Worm (Caenorhabditis elegans) whole organism, young adult: Measurements from ENCODE around the gene R151.10.

ENCODE experiments used
- C17E4.6 ChIP-seq: fragments of 200-800 bp; sonication (Bioruptor generic); IDR thresholded peaks from 2 replicates; pipeline ENCODE4 v1.3.6; 2022; ENCODE audit warnings: missing genetic modification reagents, missing genetic modification characterization, missing compliant biosample characterization
- D2030.7 ChIP-seq: fragments of 200-800 bp; sonication (Bioruptor generic); IDR thresholded peaks from 2 replicates; pipeline ENCODE4 v1.3.6; 2022; ENCODE audit warnings: missing genetic modification reagents, missing genetic modification characterization, missing compliant biosample characterization
- F22D6.2 ChIP-seq: sonication (generic microtip); optimal IDR thresholded peaks from 2 replicates; lab custom pipeline; 2016; ENCODE audit warnings: mild to moderate bottlenecking, missing genetic modification characterization, missing compliant biosample characterization
- F23B12.7 ChIP-seq: sonication (generic microtip); optimal IDR thresholded peaks from 2 replicates; lab custom pipeline; 2017; ENCODE audit warnings: missing genetic modification characterization, mild to moderate bottlenecking, missing compliant biosample characterization, antibody characterized with exemption, moderate library complexity; ENCODE audit not compliant: insufficient read depth
- F39B2.1 ChIP-seq: fragments of 200-800 bp; sonication (Bioruptor generic); IDR thresholded peaks from 2 replicates; pipeline ENCODE4 v1.3.6; 2022; ENCODE audit warnings: missing genetic modification reagents, missing genetic modification characterization, missing compliant biosample characterization
- F49E8.2 ChIP-seq: sonication (generic microtip); optimal IDR thresholded peaks from 3 replicates; lab custom pipeline; 2017; ENCODE audit warnings: missing genetic modification characterization, mild to moderate bottlenecking, missing compliant biosample characterization, antibody characterized with exemption, moderate library complexity; ENCODE audit not compliant: insufficient read depth
- F52B5.7 ChIP-seq: sonication (generic microtip); optimal IDR thresholded peaks from 2 replicates; lab custom pipeline; 2016; ENCODE audit warnings: mild to moderate bottlenecking, missing genetic modification characterization, missing compliant biosample characterization
- K11D2.4 ChIP-seq: fragments of 200-800 bp; sonication (Bioruptor generic); IDR thresholded peaks from 2 replicates; pipeline ENCODE4 v1.3.6; 2022; ENCODE audit warnings: missing genetic modification reagents, missing genetic modification characterization, missing compliant biosample characterization
- K12H6.12 ChIP-seq: fragments of 200-800 bp; sonication (Bioruptor generic); optimal IDR thresholded peaks from 2 replicates; lab custom pipeline; 2018; ENCODE audit warnings: mild to moderate bottlenecking, missing genetic modification characterization, missing compliant biosample characterization
- T26A5.8 ChIP-seq: sonication (generic microtip); optimal IDR thresholded peaks from 2 replicates; lab custom pipeline; 2016; ENCODE audit warnings: missing genetic modification characterization, missing compliant biosample characterization
- Y95B8A.8 ChIP-seq: fragments of 200-800 bp; sonication (Bioruptor generic); IDR thresholded peaks from 2 replicates; pipeline ENCODE4 v1.3.6; 2022; ENCODE audit warnings: missing genetic modification reagents, missing genetic modification characterization, missing compliant biosample characterization
- aptf-3 ChIP-seq: fragments of 200-800 bp; sonication (Bioruptor generic); IDR thresholded peaks from 2 replicates; pipeline ENCODE4 v1.3.6; 2022; ENCODE audit warnings: missing genetic modification characterization, missing compliant biosample characterization
- atf-7 ChIP-seq: sonication (generic microtip); optimal IDR thresholded peaks from 2 replicates; lab custom pipeline; 2017; ENCODE audit warnings: mild to moderate bottlenecking, missing genetic modification characterization, missing compliant biosample characterization
- attf-3 ChIP-seq: fragments of 200-800 bp; sonication (Bioruptor generic); conservative IDR thresholded peaks from 2 replicates; pipeline ENCODE4 v1.3.6; 2022; ENCODE audit warnings: missing genetic modification reagents, missing genetic modification characterization, missing compliant biosample characterization
- cebp-2 ChIP-seq: fragments of 200-800 bp; sonication (Bioruptor generic); IDR thresholded peaks from 2 replicates; pipeline ENCODE4 v1.3.6; 2022; ENCODE audit warnings: missing genetic modification characterization, missing compliant biosample characterization
- ceh-27 ChIP-seq: fragments of 200-800 bp; sonication (Bioruptor generic); optimal IDR thresholded peaks from 2 replicates; lab custom pipeline; 2018; ENCODE audit warnings: mild to moderate bottlenecking, missing genetic modification characterization, moderate library complexity, missing compliant biosample characterization
- ceh-58 ChIP-seq: fragments of 200-800 bp; sonication (Bioruptor generic); IDR thresholded peaks from 2 replicates; pipeline ENCODE4 v1.3.6; 2022; ENCODE audit warnings: missing genetic modification characterization, missing compliant biosample characterization
- dox-1 ChIP-seq: fragments of 200-800 bp; sonication (Bioruptor generic); IDR thresholded peaks from 2 replicates; pipeline ENCODE4 v1.3.6; 2022; ENCODE audit warnings: missing genetic modification reagents, missing genetic modification characterization, missing compliant biosample characterization
- ekl-4 ChIP-seq: fragments of 200-800 bp; sonication (Bioruptor generic); IDR thresholded peaks from 2 replicates; pipeline ENCODE4 v1.3.6; 2022; ENCODE audit warnings: missing genetic modification reagents, missing genetic modification characterization, missing compliant biosample characterization
- lin-35 ChIP-seq, 3 experiments: fragments of 150-350 bp in 2 of 3; sonication (generic microtip) in 1 of 3; optimal IDR thresholded peaks; 2 replicates each; lab custom pipeline; 2014 to 2018; ENCODE audit warnings: missing biosample characterization in 3 of 3, missing genetic modification characterization in 3 of 3, missing genetic modification reagents in 3 of 3
- madf-10 ChIP-seq: sonication (generic microtip); optimal IDR thresholded peaks from 2 replicates; lab custom pipeline; 2016; ENCODE audit warnings: mild to moderate bottlenecking, missing genetic modification characterization, missing compliant biosample characterization
- madf-3 ChIP-seq: fragments of 200-800 bp; sonication (Bioruptor generic); IDR thresholded peaks from 2 replicates; pipeline ENCODE4 v1.3.6; 2022; ENCODE audit warnings: missing genetic modification reagents, missing genetic modification characterization, missing compliant biosample characterization
- madf-6 ChIP-seq: fragments of 200-800 bp; sonication (Bioruptor generic); IDR thresholded peaks from 2 replicates; pipeline ENCODE4 v1.3.6; 2022; ENCODE audit warnings: missing genetic modification reagents, missing genetic modification characterization, missing compliant biosample characterization
- mxl-1 ChIP-seq: sonication (generic microtip); optimal IDR thresholded peaks from 2 replicates; lab custom pipeline; 2016; ENCODE audit warnings: missing genetic modification characterization, missing compliant biosample characterization
- nfya-1 ChIP-seq: sonication (generic microtip); optimal IDR thresholded peaks from 2 replicates; lab custom pipeline; 2017; ENCODE audit warnings: antibody characterized with exemption, missing compliant biosample characterization, missing genetic modification characterization, borderline replicate concordance; ENCODE audit not compliant: insufficient read depth
- nfya-2 ChIP-seq: fragments of 200-800 bp; sonication (Bioruptor generic); IDR thresholded peaks from 2 replicates; pipeline ENCODE4 v1.3.6; 2022; ENCODE audit warnings: missing genetic modification reagents, missing genetic modification characterization, missing compliant biosample characterization
- rcor-1 ChIP-seq: fragments of 200-800 bp; sonication (Bioruptor generic); IDR thresholded peaks from 2 replicates; pipeline ENCODE4 v1.3.6; 2022; ENCODE audit warnings: missing genetic modification reagents, missing genetic modification characterization, missing compliant biosample characterization
- sea-2 ChIP-seq: fragments of 200-800 bp; sonication (Bioruptor generic); IDR thresholded peaks from 2 replicates; pipeline ENCODE4 v1.3.6; 2022; ENCODE audit warnings: missing genetic modification characterization, missing compliant biosample characterization
- snpc-3.4 ChIP-seq: sonication (generic microtip); optimal IDR thresholded peaks from 2 replicates; lab custom pipeline; 2017; ENCODE audit warnings: missing genetic modification characterization, mild to moderate bottlenecking, missing compliant biosample characterization, antibody characterized with exemption, moderate library complexity, missing genotype, missing genetic modification reagents
- tlf-1 ChIP-seq: fragments of 200-800 bp; sonication (Bioruptor generic); optimal IDR thresholded peaks from 2 replicates; lab custom pipeline; 2018; ENCODE audit warnings: mild to moderate bottlenecking, missing genetic modification characterization, missing compliant biosample characterization
- unc-130 ChIP-seq: sonication (generic microtip); optimal IDR thresholded peaks from 2 replicates; lab custom pipeline; 2016; ENCODE audit warnings: missing genetic modification reagents, missing genetic modification characterization, missing compliant biosample characterization
- zim-3 ChIP-seq: sonication (generic microtip); optimal IDR thresholded peaks from 2 replicates; lab custom pipeline; 2017; ENCODE audit warnings: mild to moderate bottlenecking, missing genetic modification characterization, moderate library complexity, missing compliant biosample characterization
- ztf-22 ChIP-seq: fragments of 200-800 bp; sonication (Bioruptor generic); optimal IDR thresholded peaks from 2 replicates; lab custom pipeline; 2018; ENCODE audit warnings: mild to moderate bottlenecking, missing genetic modification characterization, moderate library complexity, missing compliant biosample characterization
- ztf-28 ChIP-seq: fragments of 200-800 bp; sonication (Bioruptor generic); IDR thresholded peaks from 2 replicates; pipeline ENCODE4 v1.3.6; 2022; ENCODE audit warnings: missing genetic modification reagents, missing genetic modification characterization, missing compliant biosample characterization

Gene R151.10

DNA sequence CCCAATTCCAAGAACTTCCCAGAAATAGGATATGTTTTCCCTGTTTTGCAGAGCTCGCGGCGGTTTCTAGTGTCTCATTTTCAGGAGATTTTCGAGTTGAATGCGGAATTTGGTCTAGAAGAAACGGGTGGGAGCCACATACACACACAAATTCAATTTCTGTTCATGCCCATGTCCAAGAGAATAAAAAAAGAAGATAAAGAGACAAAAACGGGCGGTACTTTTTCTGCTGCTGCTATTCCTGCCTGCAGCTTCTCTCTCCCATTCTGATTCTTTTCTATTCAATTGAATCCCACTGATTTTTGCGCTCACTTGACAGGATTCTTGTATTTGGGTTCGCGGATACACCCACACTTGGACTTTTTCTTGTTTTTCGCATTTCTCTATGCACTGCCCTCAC lies 31.9 kb upstream of the R151.10 start:
- TF ChIP-seq aptf-3 (no peak), K11D2.4 (no peak), ztf-22 (GFP tag; lab: Kevin White, UChicago) (no peak), sea-2 (GFP tag; lab: Robert Waterston, UW) (no peak), C17E4.6 (GFP tag; lab: Robert Waterston, UW) (no peak), dox-1 (GFP tag; lab: Robert Waterston, UW) (no peak)

DNA sequence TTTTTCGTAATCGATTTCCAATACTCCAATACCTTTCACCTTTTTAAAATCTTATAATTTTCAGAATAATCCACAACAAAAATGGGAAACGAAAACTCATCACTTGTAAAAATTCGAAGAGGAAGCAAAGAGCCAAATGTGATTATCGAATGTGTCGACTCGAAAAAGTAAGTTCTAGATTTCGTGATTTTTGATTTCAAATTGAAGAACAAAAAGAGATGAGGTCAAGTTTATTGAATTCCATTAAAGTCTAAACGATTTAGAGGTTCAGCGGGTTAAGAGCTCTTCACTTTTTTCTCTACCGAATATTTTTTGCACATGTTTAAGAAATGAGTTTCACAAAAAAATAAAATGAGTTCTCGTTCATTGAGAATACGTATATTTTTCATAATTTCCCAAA lies 28.2 kb upstream of the R151.10 start, which contains the start of gene B0361.4:
TSS of gene B0361.4 (plus strand) at position 61 of the 400 bp plus-strand sequence.
- TF ChIP-seq F49E8.2 (tag; lab: Kevin White, UChicago), result no peak
- no peak for TF ChIP-seq Y95B8A.8 (GFP tag; lab: Robert Waterston, UW)
- no peak for TF ChIP-seq ekl-4 (GFP tag; lab: Robert Waterston, UW)
- TF ChIP-seq nfya-2 (GFP tag; lab: Robert Waterston, UW), result no peak
- TF ChIP-seq F39B2.1 (GFP tag; lab: Robert Waterston, UW), result no peak
- TF ChIP-seq, all 124 proteins: peak for 0

DNA sequence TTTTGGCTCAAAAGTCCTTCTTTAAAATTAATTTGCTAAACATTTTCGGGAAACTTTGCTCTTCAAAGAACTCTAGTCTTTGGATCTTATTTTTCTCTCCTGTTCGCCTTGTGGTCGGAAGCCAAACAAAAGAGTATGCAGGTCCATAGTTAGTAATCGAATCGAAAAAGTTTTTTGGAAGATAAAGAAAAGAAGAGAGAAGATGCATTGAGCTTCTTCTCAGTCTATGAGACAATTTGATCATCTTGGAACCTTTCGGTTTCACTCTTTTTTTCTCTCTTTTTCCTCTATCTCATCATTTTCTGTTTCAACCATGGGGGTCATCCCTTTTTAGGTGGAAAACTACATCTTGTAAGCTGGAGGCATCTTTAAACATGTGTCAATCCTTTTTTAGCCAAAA lies 22.9 kb upstream of the R151.10 start:
- TF ChIP-seq T26A5.8 (no peak), F22D6.2 (tag; lab: Kevin White, UChicago) (no peak), nfya-1 (tag; lab: Kevin White, UChicago) (no peak), F23B12.7 (tag; lab: Kevin White, UChicago) (no peak), F52B5.7 (no peak), tlf-1 (GFP tag; lab: Kevin White, UChicago) (no peak), snpc-3.4 (no peak), ceh-27 (GFP tag; lab: Kevin White, UChicago) (no peak), madf-6 (GFP tag; lab: Robert Waterston, UW) (no peak), attf-3 (no peak)

DNA sequence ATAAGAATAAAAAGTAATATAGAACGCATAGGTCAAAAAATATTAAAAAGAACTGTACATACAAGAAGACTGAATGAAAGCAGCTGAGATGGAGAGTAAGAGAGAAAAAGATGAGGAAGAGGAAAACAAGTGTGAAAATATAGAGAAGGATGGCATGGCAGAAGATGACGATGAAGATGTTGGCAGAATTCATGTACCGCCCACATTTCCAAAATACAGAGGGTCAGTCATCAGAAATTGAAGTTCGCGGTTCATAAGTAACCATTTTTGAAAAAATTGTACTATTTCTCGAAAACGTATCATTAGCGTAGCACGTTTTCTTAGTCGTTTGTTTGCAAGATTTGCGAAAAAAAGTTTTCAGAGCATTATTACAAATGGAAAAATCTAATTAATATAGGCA lies 17.0 kb upstream of the R151.10 start, which contains the start of gene zmp-6:
TSS of gene zmp-6 (minus strand) at position 101 of the 400 bp plus-strand sequence.
- TF ChIP-seq D2030.7 (GFP tag; lab: Robert Waterston, UW) (no peak), madf-3 (GFP tag; lab: Robert Waterston, UW) (no peak), mxl-1 (tag; lab: Kevin White, UChicago) (no peak), atf-7 (tag; lab: Kevin White, UChicago) (no peak), K12H6.12 (no peak), zim-3 (tag; lab: Kevin White, UChicago) (no peak), ztf-28 (GFP tag; lab: Robert Waterston, UW) (no peak)

DNA sequence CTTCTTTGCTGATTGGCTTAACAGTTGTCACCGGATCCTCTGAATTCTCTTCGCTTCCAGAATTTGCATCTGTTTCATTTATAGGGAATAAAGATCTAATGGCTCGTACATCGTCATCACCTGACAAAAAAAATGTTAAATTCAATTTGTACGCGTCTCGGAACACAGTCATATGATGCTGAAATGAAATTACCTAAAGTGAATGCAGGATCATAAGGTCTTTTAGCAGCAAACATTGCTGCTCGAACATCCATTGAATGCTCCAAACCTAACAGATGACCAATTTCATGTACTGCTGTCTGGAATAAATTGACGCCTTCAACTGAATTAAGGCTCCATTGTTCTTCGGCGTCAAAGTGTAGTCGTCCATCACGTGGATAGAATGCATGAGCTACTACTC lies 15.6 kb upstream of the R151.10 start:
- no peak for TF ChIP-seq attf-3
- TF ChIP-seq rcor-1 (GFP tag; lab: Robert Waterston, UW), result no peak
- TF ChIP-seq, all 124 proteins: peak for 0

DNA sequence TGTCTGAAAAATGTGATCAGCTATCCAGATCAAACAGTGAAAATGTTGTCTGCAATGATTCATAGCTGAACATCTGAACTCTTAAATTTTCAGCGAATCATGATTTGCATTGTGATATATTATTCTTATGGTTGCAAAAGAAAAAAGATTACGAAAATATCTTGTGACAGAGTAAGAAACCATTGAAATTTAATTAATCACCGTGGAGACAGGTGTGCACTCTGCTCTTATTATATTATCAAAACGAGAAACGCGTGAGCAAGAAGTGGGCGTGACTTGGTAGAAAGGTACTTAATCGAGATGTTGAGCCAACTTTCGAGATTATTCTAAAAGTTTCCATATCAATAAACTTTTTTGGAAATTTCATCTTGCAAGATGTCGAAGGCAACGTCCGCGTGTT lies 12.2 kb upstream of the R151.10 start, which contains the start of gene osm-10:
TSS of gene osm-10 (plus strand) at position 293 of the 400 bp plus-strand sequence.
- TF ChIP-seq atf-7 (tag; lab: Kevin White, UChicago), result no peak
- TF ChIP-seq lin-35 (GFP tag; optimal IDR thresholded peaks at IDR 0.05; lab: Kevin White, UChicago), result no peak
- no peak for TF ChIP-seq madf-10 (tag; lab: Kevin White, UChicago)
- TF ChIP-seq ceh-27 (GFP tag; lab: Kevin White, UChicago), result no peak
- TF ChIP-seq unc-130 (GFP tag; lab: Kevin White, UChicago), result no peak
- TF ChIP-seq cebp-2, result no peak
- no peak for TF ChIP-seq ceh-58 (GFP tag; lab: Robert Waterston, UW)
- no peak for TF ChIP-seq ekl-4 (GFP tag; lab: Robert Waterston, UW)
- TF ChIP-seq, all 124 proteins: peak for 0
